Worm (Caenorhabditis elegans): Measurements from ENCODE around the gene klf-1.

- TF ChIP-seq ama-1 (optimal IDR thresholded peaks at IDR 0.05) (no peak), tra-4 (tag; optimal IDR thresholded peaks at IDR 0.05) (no peak), hmg-4 (GFP tag; optimal IDR thresholded peaks at IDR 0.05) (no peak), hmbx-1 (tag; optimal IDR thresholded peaks at IDR 0.05) (no peak), B0310.2 (tag; optimal IDR thresholded peaks at IDR 0.05) (no peak), ceh-13 (GFP tag; optimal IDR thresholded peaks at IDR 0.05) (no peak), pes-1 (GFP tag; IDR thresholded peaks at IDR 0.05) (no peak), hnd-1 (tag; optimal IDR thresholded peaks at IDR 0.05) (no peak), aly-1 (tag; optimal IDR thresholded peaks at IDR 0.05) (no peak), F13C5.2 (tag; optimal IDR thresholded peaks at IDR 0.05) (no peak), flt-1 (GFP tag; IDR thresholded peaks at IDR 0.05) (no peak), ets-7 (tag; optimal IDR thresholded peaks at IDR 0.05) (no peak), sea-1 (GFP tag; conservative IDR thresholded peaks at IDR 0.05) (no peak), tbx-11 (GFP tag; IDR thresholded peaks at IDR 0.05) (no peak)
These were observed 39.4 kb downstream of the klf-1 start for ce11 chrIII:2914029-2914428.
